Fruit fly (Drosophila melanogaster) whole organism, pupa: ENCODE data around the gene CG18179.

Experiments
- CG13204 ChIP-seq: fragments of 200-800 bp; sonication (Bioruptor generic); optimal IDR thresholded peaks from 2 replicates; lab custom pipeline; 2018; ENCODE audit warnings: missing biosample characterization, mild to moderate bottlenecking, missing genetic modification characterization, moderate library complexity
- CG17806 ChIP-seq: fragments of 200-800 bp; sonication (Bioruptor generic); optimal IDR thresholded peaks from 2 replicates; lab custom pipeline; 2018; ENCODE audit warnings: missing biosample characterization, mild to moderate bottlenecking, missing genetic modification characterization, moderate library complexity
- CG32121 ChIP-seq: fragments of 200-800 bp; sonication (Bioruptor generic); IDR thresholded peaks from 2 replicates; pipeline ENCODE4 v1.3.6; 2022; ENCODE audit warnings: missing biosample characterization, missing genetic modification characterization
- CG4496 ChIP-seq: fragments of 200-800 bp; sonication (Bioruptor generic); IDR thresholded peaks from 3 replicates; pipeline ENCODE4 v1.3.6; 2022; ENCODE audit warnings: missing biosample characterization, missing genetic modification characterization
- EcR ChIP-seq: fragments of 200-800 bp; sonication (Bioruptor generic); optimal IDR thresholded peaks from 3 replicates; lab custom pipeline; 2019; ENCODE audit warnings: missing biosample characterization, missing genetic modification characterization, mild to moderate bottlenecking, moderate library complexity, missing genetic modification reagents

DNA sequence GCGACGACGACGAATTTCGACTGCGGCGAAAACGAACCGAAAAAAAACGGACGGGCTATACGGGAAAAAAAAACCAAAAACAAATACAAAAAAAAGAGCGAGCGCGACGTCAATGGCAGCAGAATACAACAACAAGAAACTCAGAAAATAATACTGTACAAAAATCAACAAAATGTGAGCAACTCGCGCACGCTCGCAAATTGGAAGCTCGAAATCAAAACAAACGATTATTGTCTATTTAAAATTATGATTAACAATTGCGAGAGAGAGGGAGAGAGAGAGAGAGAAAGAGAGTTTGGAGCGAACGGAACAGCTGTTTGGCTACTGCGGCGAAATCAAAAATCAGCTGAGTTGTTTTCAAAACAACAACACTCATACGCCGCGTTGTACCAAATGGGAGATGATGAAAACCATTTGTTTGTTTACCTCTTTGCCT, 36.5 kb downstream of the CG18179 start:
- TF ChIP-seq EcR (GFP tag; lab: Kevin White, UChicago) (no peak), CG4496 (GFP tag; lab: Robert Waterston, UW) (peak; percentile 88), CG17806 (no peak), CG32121 (GFP tag; lab: Robert Waterston, UW) (peak; percentile 73), CG13204 (no peak)
